Fruit fly (Drosophila melanogaster) whole organism, embryonic: ENCODE results near the gene Acp36DE.

Experiments
- Asciz ChIP-seq: fragments of 200-800 bp; sonication (Bioruptor generic); optimal IDR thresholded peaks from 2 replicates; lab custom pipeline; 2017; ENCODE audit warnings: missing biosample characterization, mild to moderate bottlenecking, missing genetic modification characterization, missing genetic modification reagents
- Awh ChIP-seq: fragments of 200-800 bp; sonication (Bioruptor generic); IDR thresholded peaks from 2 replicates; pipeline ENCODE4, ENCODE4 v1.3.6; 2022; ENCODE audit warnings: missing biosample characterization, missing genetic modification characterization
- CG10979 ChIP-seq: fragments of 200-800 bp; sonication (Bioruptor generic); optimal IDR thresholded peaks from 2 replicates; lab custom pipeline; 2018; ENCODE audit warnings: missing biosample characterization, mild to moderate bottlenecking, missing genetic modification characterization, moderate library complexity
- CG12659 ChIP-seq: fragments of 200-800 bp; sonication (Bioruptor generic); optimal IDR thresholded peaks from 3 replicates; lab custom pipeline; 2017; ENCODE audit warnings: mild to moderate bottlenecking, missing biosample characterization, missing genetic modification reagents, missing genetic modification characterization
- CG14014 ChIP-seq: fragments of 200-800 bp; sonication (Bioruptor generic); IDR thresholded peaks from 2 replicates; pipeline ENCODE4 v1.3.6; 2022; ENCODE audit warnings: missing biosample characterization, missing genetic modification characterization
- CG16813 ChIP-seq: fragments of 200-800 bp; sonication (Bioruptor generic); IDR thresholded peaks from 3 replicates; pipeline ENCODE4 v1.3.6; 2022; ENCODE audit warnings: missing biosample characterization, missing genetic modification characterization; ENCODE audit not compliant: partially characterized antibody
- CG17612 ChIP-seq: fragments of 200-800 bp; sonication (Bioruptor generic); IDR thresholded peaks from 2 replicates; pipeline ENCODE4 v1.3.6; 2022; ENCODE audit warnings: missing biosample characterization, missing genetic modification characterization
- CG18619 ChIP-seq: fragments of 200-800 bp; sonication (Bioruptor generic); optimal IDR thresholded peaks from 3 replicates; lab custom pipeline; 2017; ENCODE audit warnings: missing biosample characterization, mild to moderate bottlenecking, missing genetic modification characterization
- CG2889 ChIP-seq: fragments of 200-800 bp; sonication (Bioruptor generic); IDR thresholded peaks from 3 replicates; pipeline ENCODE4 v1.3.6; 2022; ENCODE audit warnings: missing biosample characterization, missing genetic modification characterization
- CG31441 ChIP-seq: fragments of 200-800 bp; sonication (Bioruptor generic); IDR thresholded peaks from 2 replicates; pipeline ENCODE4 v1.3.6; 2022; ENCODE audit warnings: missing biosample characterization, missing genetic modification characterization
- CG3281 ChIP-seq: fragments of 200-800 bp; sonication (Bioruptor generic); optimal IDR thresholded peaks from 3 replicates; lab custom pipeline; 2017; ENCODE audit warnings: missing biosample characterization, mild to moderate bottlenecking, missing genetic modification characterization
- CG3995 ChIP-seq: fragments of 200-800 bp; sonication (Bioruptor generic); optimal IDR thresholded peaks from 3 replicates; lab custom pipeline; 2016; ENCODE audit warnings: missing biosample characterization, missing genetic modification characterization
- CG5953 ChIP-seq: fragments of 200-800 bp; sonication (Bioruptor generic); IDR thresholded peaks from 2 replicates; pipeline ENCODE4 v1.3.6; 2022; ENCODE audit warnings: missing biosample characterization, missing genetic modification characterization
- CG6765 ChIP-seq: fragments of 200-800 bp; sonication (Bioruptor generic); optimal IDR thresholded peaks from 3 replicates; lab custom pipeline; 2017; ENCODE audit warnings: missing biosample characterization, mild to moderate bottlenecking, missing genetic modification characterization
- CG7963 ChIP-seq: fragments of 200-800 bp; sonication (Bioruptor generic); IDR thresholded peaks from 3 replicates; pipeline ENCODE4 v1.3.6; 2022; ENCODE audit warnings: missing biosample characterization, missing genetic modification characterization; ENCODE audit not compliant: partially characterized antibody
- CG9437 ChIP-seq: fragments of 200-800 bp; sonication (Bioruptor generic); optimal IDR thresholded peaks from 2 replicates; lab custom pipeline; 2018; ENCODE audit warnings: missing biosample characterization, mild to moderate bottlenecking, missing genetic modification characterization
- Dad ChIP-seq: fragments of 200-800 bp; sonication (Bioruptor generic); optimal IDR thresholded peaks from 3 replicates; lab custom pipeline; 2016; ENCODE audit warnings: missing biosample characterization, missing genetic modification characterization
- Deaf1 ChIP-seq: fragments of 200-800 bp; optimal IDR thresholded peaks from 3 replicates; lab custom pipeline; 2019; ENCODE audit warnings: missing biosample characterization, mild to moderate bottlenecking, missing genetic modification characterization, moderate library complexity
- Dip3 ChIP-seq: fragments of 200-800 bp; sonication (Bioruptor generic); optimal IDR thresholded peaks from 3 replicates; lab custom pipeline; 2016; ENCODE audit warnings: missing biosample characterization, missing genetic modification characterization
- Elba2 ChIP-seq: fragments of 200-800 bp; sonication (Bioruptor generic); optimal IDR thresholded peaks from 3 replicates; lab custom pipeline; 2016; ENCODE audit warnings: missing biosample characterization, missing genetic modification characterization
- MBD-R2 ChIP-seq: fragments of 200-800 bp; sonication (Bioruptor generic); IDR thresholded peaks from 2 replicates; pipeline ENCODE4 v1.3.6; 2022; ENCODE audit warnings: missing biosample characterization, missing genetic modification characterization
- Nf-YA ChIP-seq: fragments of 200-800 bp; sonication (Bioruptor generic); IDR thresholded peaks from 2 replicates; pipeline ENCODE4 v1.3.6; 2022; ENCODE audit warnings: missing biosample characterization, missing genetic modification characterization
- Vsx1 ChIP-seq: fragments of 200-800 bp; sonication (Bioruptor generic); optimal IDR thresholded peaks from 2 replicates; lab custom pipeline; 2017; ENCODE audit warnings: missing biosample characterization, mild to moderate bottlenecking, missing genetic modification characterization, missing genetic modification reagents
- al ChIP-seq: fragments of 200-800 bp; sonication (Bioruptor generic); IDR thresholded peaks from 2 replicates; pipeline ENCODE4 v1.3.6; 2022; ENCODE audit warnings: missing biosample characterization, missing genetic modification characterization
- ato ChIP-seq: fragments of 200-800 bp; sonication (Bioruptor generic); IDR thresholded peaks from 2 replicates; pipeline ENCODE4 v1.3.6; 2022; ENCODE audit warnings: missing biosample characterization, missing genetic modification characterization; ENCODE audit not compliant: partially characterized antibody
- cas ChIP-seq: fragments of 200-800 bp; sonication (Bioruptor generic); IDR thresholded peaks from 2 replicates; pipeline ENCODE4 v1.3.6; 2022; ENCODE audit warnings: missing biosample characterization, missing genetic modification characterization
- gsb-n ChIP-seq: fragments of 200-800 bp; sonication (Bioruptor generic); optimal IDR thresholded peaks from 3 replicates; lab custom pipeline; 2018; ENCODE audit warnings: missing biosample characterization, mild to moderate bottlenecking, missing genetic modification characterization
- nau ChIP-seq: fragments of 200-800 bp; sonication (Bioruptor generic); optimal IDR thresholded peaks from 3 replicates; lab custom pipeline; 2017; ENCODE audit warnings: missing biosample characterization, mild to moderate bottlenecking, missing genetic modification characterization, missing genetic modification reagents
- nerfin-1 ChIP-seq: fragments of 200-800 bp; sonication (Bioruptor generic); optimal IDR thresholded peaks from 3 replicates; lab custom pipeline; 2019; ENCODE audit warnings: missing biosample characterization, mild to moderate bottlenecking, missing genetic modification characterization, moderate library complexity
- oc ChIP-seq: fragments of 200-800 bp; sonication (Bioruptor generic); optimal IDR thresholded peaks from 2 replicates; lab custom pipeline; 2018; ENCODE audit warnings: missing biosample characterization, mild to moderate bottlenecking, missing genetic modification characterization, moderate library complexity
- pb ChIP-seq: fragments of 200-800 bp; sonication (Bioruptor generic); optimal IDR thresholded peaks from 3 replicates; lab custom pipeline; 2016; ENCODE audit warnings: missing biosample characterization, missing genetic modification characterization
- pros ChIP-seq: fragments of 200-800 bp; sonication (Bioruptor generic); optimal IDR thresholded peaks from 3 replicates; lab custom pipeline; 2019; ENCODE audit warnings: missing biosample characterization, mild to moderate bottlenecking, missing genetic modification characterization, moderate library complexity
- sc ChIP-seq, 3 experiments: fragments of >200 bp in 2 of 3; fragments of 200-800 bp in 1 of 3; sonication (Bioruptor generic) in 1 of 3; optimal IDR thresholded peaks; 2 replicates in 2 of 3; 3 replicates in 1 of 3; lab custom pipeline; 2017; ENCODE audit warnings: mild to moderate bottlenecking in 1 of 3, missing biosample characterization in 1 of 3, missing genetic modification characterization in 1 of 3, missing genetic modification reagents in 1 of 3
- schlank ChIP-seq: fragments of 200-800 bp; sonication (Bioruptor generic); optimal IDR thresholded peaks from 2 replicates; lab custom pipeline; 2018; ENCODE audit warnings: missing biosample characterization, mild to moderate bottlenecking, missing genetic modification characterization
- sima ChIP-seq: fragments of 200-800 bp; sonication (Bioruptor generic); optimal IDR thresholded peaks from 2 replicates; lab custom pipeline; 2016; ENCODE audit warnings: missing biosample characterization, missing genetic modification characterization
- stwl ChIP-seq: fragments of 200-800 bp; sonication (Bioruptor generic); optimal IDR thresholded peaks from 3 replicates; lab custom pipeline; 2018; ENCODE audit warnings: missing biosample characterization, mild to moderate bottlenecking, missing genetic modification characterization, moderate library complexity
- vnd ChIP-seq: fragments of 200-800 bp; sonication (Bioruptor generic); IDR thresholded peaks from 3 replicates; pipeline ENCODE4 v1.3.6; 2022; ENCODE audit warnings: missing biosample characterization, missing genetic modification characterization; ENCODE audit not compliant: partially characterized antibody
- wdn ChIP-seq: fragments of 200-800 bp; sonication (Bioruptor generic); IDR thresholded peaks from 2 replicates; pipeline ENCODE4 v1.3.6; 2022; ENCODE audit warnings: missing biosample characterization, missing genetic modification characterization

Gene Acp36DE

dm6 chr2L:18361164-18361563 lies 2.3 kb upstream of the Acp36DE start (continued):
- TF ChIP-seq Dad (GFP tag; lab: Kevin White, UChicago) = no peak
- TF ChIP-seq nau (GFP tag; lab: Kevin White, UChicago) = no peak
- TF ChIP-seq schlank = no peak
- TF ChIP-seq, all 482 proteins: peak for 6

DNA sequence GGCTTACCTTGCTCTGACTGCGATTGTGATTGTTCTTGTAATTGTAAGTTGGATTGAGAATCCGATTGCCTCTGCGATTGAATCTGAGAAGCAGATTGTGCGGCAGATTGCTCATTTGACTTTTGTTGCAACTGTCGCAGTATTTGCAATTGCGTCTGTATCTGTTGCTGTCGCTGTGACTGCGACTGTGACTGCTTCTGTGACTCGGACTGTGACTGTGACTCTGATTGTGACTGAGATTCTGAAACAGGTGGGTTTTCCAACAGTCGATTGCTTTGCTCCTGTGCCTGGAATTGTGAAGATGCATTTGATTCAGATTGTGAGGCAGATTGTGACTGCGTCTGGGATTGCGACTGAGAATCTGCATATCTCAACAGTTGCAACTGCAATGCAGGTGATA lies 796 bp downstream of the Acp36DE start:
- no peak for TF ChIP-seq CG14014 (GFP tag; lab: Robert Waterston, UW)
- peak; percentile 91 for TF ChIP-seq CG3995 (GFP tag; lab: Kevin White, UChicago)
- 0 out of 3 replicates have a peak, but pooled peaks have one; percentile 17 for TF ChIP-seq CG16813 (GFP tag; lab: Robert Waterston, UW)
- peak; percentile 1 for TF ChIP-seq stwl
- TF ChIP-seq Elba2 (GFP tag; lab: Kevin White, UChicago) = peak; percentile 23
- TF ChIP-seq MBD-R2 (GFP tag; lab: Robert Waterston, UW) = no peak
- TF ChIP-seq CG31441 (GFP tag; lab: Robert Waterston, UW) = 0 out of 2 replicates have a peak, but pooled peaks have one; percentile 28
- TF ChIP-seq Vsx1 (GFP tag; lab: Kevin White, UChicago) = no peak

DNA sequence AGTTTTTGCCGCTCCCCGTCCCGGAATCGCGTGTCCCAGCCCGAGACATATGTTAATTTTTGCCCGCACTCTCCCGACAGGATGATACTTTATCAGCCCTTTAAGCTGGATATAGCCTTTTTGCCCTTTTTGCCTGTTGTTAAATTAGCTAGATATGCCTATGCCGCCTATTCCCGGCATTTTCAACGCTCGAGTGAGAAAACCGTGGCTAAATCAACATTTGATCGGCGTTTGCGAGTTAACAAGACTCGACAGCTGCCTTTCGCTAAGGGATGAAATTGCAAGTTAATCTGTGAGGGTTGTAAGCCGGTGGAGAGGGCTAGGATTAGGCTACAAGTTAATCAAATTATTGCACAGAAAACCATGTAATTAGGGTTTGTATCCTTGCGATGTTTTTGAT lies 3.3 kb downstream of the Acp36DE start:
- TF ChIP-seq CG5953 (GFP tag; lab: Robert Waterston, UW) (no peak), CG3281 (GFP tag; lab: Kevin White, UChicago) (no peak), CG7963 (GFP tag; lab: Robert Waterston, UW) (no peak), CG17612 (GFP tag; lab: Robert Waterston, UW) (0 out of 2 replicates have a peak, but pooled peaks have one; percentile 9), CG10979 (tag; lab: Kevin White, UChicago) (no peak), ato (GFP tag; lab: Robert Waterston, UW) (no peak), cas (GFP tag; lab: Robert Waterston, UW) (no peak), al (GFP tag; lab: Robert Waterston, UW) (no peak), Awh (GFP tag; lab: Robert Waterston, UW) (no peak), CG9437 (GFP tag; lab: Kevin White, UChicago) (no peak), CG18619 (GFP tag; lab: Kevin White, UChicago) (no peak), pros (GFP tag; lab: Kevin White, UChicago) (peak; percentile 59), Nf-YA (no peak), nerfin-1 (tag; lab: Kevin White, UChicago) (peak; percentile 16), CG2889 (GFP tag; lab: Robert Waterston, UW) (no peak), vnd (no peak), gsb-n (tag; lab: Kevin White, UChicago) (peak; percentile 92), CG12659 (GFP tag; lab: Kevin White, UChicago) (no peak), Dip3 (GFP tag; lab: Kevin White, UChicago) (no peak), sc (optimal IDR thresholded peaks at IDR 0.05; lab: Kevin White, UChicago) (no peak), sc (GFP tag; optimal IDR thresholded peaks at IDR 0.05; lab: Kevin White, UChicago) (no peak), wdn (no peak), Asciz (GFP tag; lab: Kevin White, UChicago) (no peak), Deaf1 (tag; lab: Kevin White, UChicago) (no peak), pb (no peak), sima (GFP tag; lab: Kevin White, UChicago) (no peak), oc (tag; lab: Kevin White, UChicago) (peak; percentile 34), CG6765 (GFP tag; lab: Kevin White, UChicago) (no peak)
- TF ChIP-seq, all 482 proteins: peak for 5
